Fruit fly (Drosophila melanogaster) whole organism, prepupa: ENCODE results near the gene Mrp4.
A peak's percentile ranks its signal among the peaks of the same experiment; 100 is the strongest.

Experiments used
- Blimp-1 ChIP-seq: fragments of 200-800 bp; sonication (Bioruptor generic); optimal IDR thresholded peaks from 3 replicates; lab custom pipeline; 2017; ENCODE audit warnings: missing biosample characterization, missing genetic modification characterization, mild to moderate bottlenecking, moderate library complexity, missing genetic modification reagents
- CG10631 ChIP-seq: fragments of 200-800 bp; sonication (Bioruptor generic); optimal IDR thresholded peaks from 2 replicates; lab custom pipeline; 2016; ENCODE audit warnings: missing biosample characterization, missing genetic modification characterization
- CG10669 ChIP-seq: fragments of 200-800 bp; sonication (Bioruptor generic); optimal IDR thresholded peaks from 3 replicates; lab custom pipeline; 2018; ENCODE audit warnings: missing biosample characterization, mild to moderate bottlenecking, missing genetic modification characterization, moderate library complexity
- CG11762 ChIP-seq: fragments of 200-800 bp; sonication (Bioruptor generic); optimal IDR thresholded peaks from 3 replicates; lab custom pipeline; 2016; ENCODE audit warnings: missing biosample characterization, missing genetic modification characterization; ENCODE audit not compliant: insufficient read depth
- CG11902 ChIP-seq: fragments of 200-800 bp; sonication (Bioruptor generic); optimal IDR thresholded peaks from 3 replicates; lab custom pipeline; 2016; ENCODE audit warnings: missing biosample characterization, missing genetic modification characterization
- CG15336 ChIP-seq: fragments of 200-800 bp; sonication (Bioruptor generic); IDR thresholded peaks from 2 replicates; pipeline ENCODE4 v1.3.6; 2022; ENCODE audit warnings: missing biosample characterization, missing genetic modification characterization
- CG1621 ChIP-seq: fragments of 200-800 bp; sonication (Bioruptor generic); optimal IDR thresholded peaks from 3 replicates; lab custom pipeline; 2018; ENCODE audit warnings: missing biosample characterization, mild to moderate bottlenecking, missing genetic modification characterization
- CG16779 ChIP-seq: fragments of 200-800 bp; sonication (Bioruptor generic); optimal IDR thresholded peaks from 3 replicates; lab custom pipeline; 2017; ENCODE audit warnings: missing biosample characterization, mild to moderate bottlenecking, missing genetic modification characterization
- CG3032 ChIP-seq: fragments of 200-800 bp; optimal IDR thresholded peaks from 2 replicates; lab custom pipeline; 2019; ENCODE audit warnings: missing biosample characterization, mild to moderate bottlenecking, missing genetic modification characterization, moderate library complexity
- CG31627 ChIP-seq: fragments of 200-800 bp; sonication (Bioruptor generic); optimal IDR thresholded peaks from 3 replicates; lab custom pipeline; 2016; ENCODE audit warnings: missing biosample characterization, missing genetic modification characterization
- CG32006 ChIP-seq: fragments of 200-800 bp; sonication (Bioruptor generic); optimal IDR thresholded peaks from 3 replicates; lab custom pipeline; 2017; ENCODE audit warnings: missing biosample characterization, mild to moderate bottlenecking, missing genetic modification characterization
- CG34406 ChIP-seq: fragments of 200-800 bp; sonication (Bioruptor generic); optimal IDR thresholded peaks from 3 replicates; lab custom pipeline; 2016; ENCODE audit warnings: missing biosample characterization, missing genetic modification characterization
- CG3919 ChIP-seq: fragments of 200-800 bp; sonication (Bioruptor generic); optimal IDR thresholded peaks from 3 replicates; lab custom pipeline; 2016; ENCODE audit warnings: missing biosample characterization, missing genetic modification characterization
- CG6276 ChIP-seq: fragments of 200-800 bp; sonication (Bioruptor generic); optimal IDR thresholded peaks from 2 replicates; lab custom pipeline; 2017; ENCODE audit warnings: missing biosample characterization, mild to moderate bottlenecking, missing genetic modification characterization
- CG6808 ChIP-seq: fragments of 200-800 bp; sonication (Bioruptor generic); optimal IDR thresholded peaks from 3 replicates; lab custom pipeline; 2017; ENCODE audit warnings: missing biosample characterization, missing genetic modification characterization, mild to moderate bottlenecking, moderate library complexity, missing genetic modification reagents
- CG8119 ChIP-seq: fragments of 200-800 bp; sonication (Bioruptor generic); IDR thresholded peaks from 3 replicates; pipeline ENCODE4 v1.3.6; 2022; ENCODE audit warnings: missing biosample characterization, missing genetic modification characterization
- CG8319 ChIP-seq: fragments of 200-800 bp; sonication (Bioruptor generic); optimal IDR thresholded peaks from 3 replicates; lab custom pipeline; 2016; ENCODE audit warnings: missing biosample characterization, missing genetic modification characterization
- CG8632 ChIP-seq: fragments of 200-800 bp; sonication (Bioruptor generic); optimal IDR thresholded peaks from 3 replicates; lab custom pipeline; 2016; ENCODE audit warnings: missing biosample characterization, missing genetic modification characterization
- CG9139 ChIP-seq: fragments of 200-800 bp; sonication (Bioruptor generic); optimal IDR thresholded peaks from 3 replicates; lab custom pipeline; 2017; ENCODE audit warnings: missing biosample characterization, mild to moderate bottlenecking, missing genetic modification characterization
- Eip75B ChIP-seq: fragments of 200-800 bp; sonication (Bioruptor generic); optimal IDR thresholded peaks from 3 replicates; lab custom pipeline; 2016; ENCODE audit warnings: missing biosample characterization, missing genetic modification characterization
- Eip93F ChIP-seq: fragments of 200-800 bp; sonication (Bioruptor generic); optimal IDR thresholded peaks from 2 replicates; lab custom pipeline; 2016; ENCODE audit warnings: missing biosample characterization, mild to moderate bottlenecking, missing genetic modification characterization
- Ets96B ChIP-seq: fragments of 200-800 bp; optimal IDR thresholded peaks from 2 replicates; lab custom pipeline; 2019; ENCODE audit warnings: missing biosample characterization, mild to moderate bottlenecking, missing genetic modification characterization, moderate library complexity
- Hr39 ChIP-seq: fragments of 200-800 bp; sonication (Bioruptor generic); optimal IDR thresholded peaks from 2 replicates; lab custom pipeline; 2016; ENCODE audit warnings: missing biosample characterization, missing genetic modification characterization
- Hr4 ChIP-seq: fragments of 200-800 bp; sonication (Bioruptor generic); optimal IDR thresholded peaks from 3 replicates; lab custom pipeline; 2016; ENCODE audit warnings: missing biosample characterization, missing genetic modification characterization
- Met ChIP-seq: fragments of 200-800 bp; sonication (Bioruptor generic); optimal IDR thresholded peaks from 3 replicates; lab custom pipeline; 2016; ENCODE audit warnings: missing biosample characterization, missing genetic modification characterization
- OdsH ChIP-seq: fragments of 200-800 bp; sonication (Bioruptor generic); optimal IDR thresholded peaks from 3 replicates; lab custom pipeline; 2016; ENCODE audit warnings: missing biosample characterization, missing genetic modification characterization
- Sox102F ChIP-seq: fragments of 200-800 bp; sonication (Bioruptor generic); optimal IDR thresholded peaks from 2 replicates; lab custom pipeline; 2016; ENCODE audit warnings: missing biosample characterization, mild to moderate bottlenecking, missing genetic modification characterization
- Sox14 ChIP-seq: fragments of 200-800 bp; sonication (Bioruptor generic); optimal IDR thresholded peaks from 3 replicates; lab custom pipeline; 2016; ENCODE audit warnings: missing biosample characterization, missing genetic modification characterization
- Sox15 ChIP-seq: fragments of 200-800 bp; sonication (Bioruptor generic); optimal IDR thresholded peaks from 3 replicates; lab custom pipeline; 2016; ENCODE audit warnings: missing biosample characterization, missing genetic modification characterization
- achi ChIP-seq: fragments of 200-800 bp; sonication (Bioruptor generic); optimal IDR thresholded peaks from 3 replicates; lab custom pipeline; 2016; ENCODE audit warnings: missing biosample characterization, missing genetic modification characterization
- acj6 ChIP-seq: fragments of 200-800 bp; sonication (Bioruptor generic); optimal IDR thresholded peaks from 3 replicates; lab custom pipeline; 2016; ENCODE audit warnings: missing biosample characterization, missing genetic modification characterization
- cyc ChIP-seq: fragments of 200-800 bp; sonication (Bioruptor generic); optimal IDR thresholded peaks from 3 replicates; lab custom pipeline; 2016; ENCODE audit warnings: missing biosample characterization, missing genetic modification characterization
- dac ChIP-seq: fragments of 200-800 bp; sonication (Bioruptor generic); optimal IDR thresholded peaks from 2 replicates; lab custom pipeline; 2017; ENCODE audit warnings: missing biosample characterization, mild to moderate bottlenecking, missing genetic modification characterization
- dsx ChIP-seq: fragments of 200-800 bp; optimal IDR thresholded peaks from 3 replicates; lab custom pipeline; 2019; ENCODE audit warnings: missing biosample characterization, mild to moderate bottlenecking, missing genetic modification characterization, moderate library complexity; ENCODE audit not compliant: poor library complexity, severe bottlenecking
- eg ChIP-seq: fragments of 200-800 bp; sonication (Bioruptor generic); IDR thresholded peaks from 3 replicates; pipeline ENCODE4 v1.3.6; 2022; ENCODE audit warnings: missing biosample characterization, missing genetic modification characterization
- esn ChIP-seq: fragments of 200-800 bp; sonication (Bioruptor generic); optimal IDR thresholded peaks from 2 replicates; lab custom pipeline; 2016; ENCODE audit warnings: missing biosample characterization, mild to moderate bottlenecking, missing genetic modification characterization, moderate library complexity
- fd59A ChIP-seq: fragments of 200-800 bp; sonication (Bioruptor generic); optimal IDR thresholded peaks from 2 replicates; lab custom pipeline; 2017; ENCODE audit warnings: missing biosample characterization, mild to moderate bottlenecking, missing genetic modification characterization, missing genetic modification reagents
- fkh ChIP-seq: fragments of 200-800 bp; sonication (Bioruptor generic); optimal IDR thresholded peaks from 3 replicates; lab custom pipeline; 2017; ENCODE audit warnings: missing biosample characterization, mild to moderate bottlenecking, missing genetic modification characterization, moderate library complexity
- lz ChIP-seq: fragments of 200-800 bp; sonication (Bioruptor generic); optimal IDR thresholded peaks from 3 replicates; lab custom pipeline; 2016; ENCODE audit warnings: missing biosample characterization, missing genetic modification characterization
- net ChIP-seq: fragments of 200-800 bp; sonication (Bioruptor generic); optimal IDR thresholded peaks from 3 replicates; lab custom pipeline; 2016; ENCODE audit warnings: missing biosample characterization, missing genetic modification characterization
- pdm3 ChIP-seq: fragments of 200-800 bp; sonication (Bioruptor generic); optimal IDR thresholded peaks from 3 replicates; lab custom pipeline; 2016; ENCODE audit warnings: missing biosample characterization, missing genetic modification characterization
- salr ChIP-seq, 2 experiments: fragments of 200-800 bp; sonication (Bioruptor generic); optimal IDR thresholded peaks; 3 replicates each; lab custom pipeline; 2016 to 2018; ENCODE audit warnings: missing biosample characterization in 2 of 2, missing genetic modification characterization in 2 of 2, mild to moderate bottlenecking in 1 of 2
- spab ChIP-seq: fragments of 200-800 bp; sonication (Bioruptor generic); optimal IDR thresholded peaks from 2 replicates; lab custom pipeline; 2017; ENCODE audit warnings: missing biosample characterization, mild to moderate bottlenecking, missing genetic modification characterization, missing genetic modification reagents
- ss ChIP-seq, 2 experiments: fragments of 200-800 bp; sonication (Bioruptor generic); optimal IDR thresholded peaks; 2 replicates in 1 of 2; 3 replicates in 1 of 2; lab custom pipeline; 2017 to 2018; ENCODE audit warnings: mild to moderate bottlenecking in 2 of 2, missing biosample characterization in 2 of 2, missing genetic modification characterization in 2 of 2, moderate library complexity in 1 of 2
- topi ChIP-seq: fragments of 200-800 bp; sonication (Bioruptor generic); optimal IDR thresholded peaks from 3 replicates; lab custom pipeline; 2016; ENCODE audit warnings: missing biosample characterization, missing genetic modification characterization
- vri ChIP-seq: fragments of 200-800 bp; sonication (Bioruptor generic); optimal IDR thresholded peaks from 3 replicates; lab custom pipeline; 2016; ENCODE audit warnings: missing biosample characterization, mild to moderate bottlenecking, missing genetic modification characterization

Mrp4 gene

DNA sequence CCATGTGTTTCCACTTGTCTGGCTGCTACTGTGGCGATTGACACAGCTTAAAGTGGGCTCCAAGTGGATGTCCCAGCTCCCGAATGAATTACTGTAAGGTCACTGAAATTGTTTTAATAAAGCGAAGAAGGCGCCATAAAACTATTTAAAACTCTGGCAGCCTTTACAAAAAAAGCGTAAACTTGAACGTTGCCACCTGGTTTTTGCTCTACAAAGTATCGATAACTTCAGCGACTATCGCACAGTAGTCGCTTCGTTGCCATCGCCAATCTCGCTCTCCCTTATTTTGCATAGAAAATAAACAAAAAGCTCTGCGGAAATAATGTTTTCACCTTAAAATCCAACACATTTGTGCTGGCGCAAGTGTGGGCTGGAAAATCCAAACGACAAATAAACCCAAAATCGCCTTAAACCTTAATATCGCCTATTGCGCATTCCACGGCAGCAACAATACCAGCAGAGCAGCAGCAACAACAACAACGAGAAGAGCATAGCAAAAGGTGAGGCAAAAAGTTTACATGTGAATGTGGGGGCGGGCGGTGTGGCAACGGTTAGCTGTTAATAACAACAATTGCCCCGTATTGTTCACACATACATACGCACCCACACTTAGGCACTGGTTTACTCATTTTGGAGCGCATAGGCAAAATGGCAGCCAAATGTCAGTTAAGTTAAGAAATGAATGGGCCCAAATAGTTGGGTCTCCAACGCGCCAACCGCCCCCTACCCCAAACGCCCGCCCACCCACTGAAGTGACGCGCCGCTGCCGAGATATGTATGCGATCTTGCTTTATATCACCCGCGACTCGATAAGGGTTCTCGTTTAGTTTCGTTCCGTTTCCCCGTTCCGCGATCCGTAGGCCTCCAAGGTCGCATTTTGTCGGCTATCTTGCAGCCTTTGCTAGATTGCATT, 12.5 kb downstream of the Mrp4 start, which contains the start of gene wkd:
Gene wkd, plus strand, starts transcription at position 237 of the 913 bp plus-strand sequence.
- TF ChIP-seq CG11762 (no peak), CG34406 (GFP tag; lab: Kevin White, UChicago) (no peak), CG31627 (peak; percentile 9), CG3919 (GFP tag; lab: Kevin White, UChicago) (no peak), net (GFP tag; lab: Kevin White, UChicago) (no peak), CG1621 (tag; lab: Kevin White, UChicago) (peak; percentile 83), Sox14 (GFP tag; lab: Kevin White, UChicago) (no peak), fkh (GFP tag; lab: Kevin White, UChicago) (no peak), salr (GFP tag; optimal IDR thresholded peaks at IDR 0.05; lab: Kevin White, UChicago) (no peak), Sox102F (GFP tag; lab: Kevin White, UChicago) (no peak), Eip75B (GFP tag; lab: Kevin White, UChicago) (no peak)

DNA sequence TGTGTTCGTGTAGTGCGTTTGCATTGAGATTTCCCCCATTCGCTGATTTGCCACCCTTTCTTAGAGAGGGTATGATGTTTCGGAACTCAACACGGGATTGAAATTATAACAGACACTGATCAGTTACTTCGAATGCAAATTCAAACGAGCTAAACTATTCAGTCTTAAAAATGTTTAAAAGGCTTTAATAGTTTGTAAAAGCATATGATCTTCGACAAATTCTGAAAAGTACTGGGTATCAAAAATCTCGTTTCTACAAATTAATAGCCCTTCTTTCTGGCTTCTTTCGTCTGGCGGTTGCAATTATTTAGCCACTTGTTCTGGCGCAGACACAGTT, 13.2 kb downstream of the Mrp4 start:
- TF ChIP-seq Sox14 (GFP tag; lab: Kevin White, UChicago), result peak; percentile 83
- TF ChIP-seq eg (GFP tag; lab: Robert Waterston, UW), result peak; percentile 96
- TF ChIP-seq esn (GFP tag; lab: Kevin White, UChicago), result no peak
- peak; percentile 92 for TF ChIP-seq CG32006 (GFP tag; lab: Kevin White, UChicago)
- peak; percentile 77 for TF ChIP-seq CG6808 (GFP tag; lab: Kevin White, UChicago)
- TF ChIP-seq Hr4 (GFP tag; lab: Kevin White, UChicago), result no peak
- no peak for TF ChIP-seq fkh (GFP tag; lab: Kevin White, UChicago)
- TF ChIP-seq CG10669, result peak; percentile 88
- peak; percentile 36 for TF ChIP-seq cyc (GFP tag; lab: Kevin White, UChicago)
- TF ChIP-seq CG6276 (GFP tag; lab: Kevin White, UChicago), result no peak
- TF ChIP-seq fd59A (GFP tag; lab: Kevin White, UChicago), result peak; percentile 76
- no peak for TF ChIP-seq Hr39 (GFP tag; lab: Kevin White, UChicago)
- TF ChIP-seq CG8119 (GFP tag; lab: Robert Waterston, UW), result peak; percentile 92
- TF ChIP-seq CG8632 (GFP tag; lab: Kevin White, UChicago), result no peak
- TF ChIP-seq CG11902, result peak; percentile 1
- TF ChIP-seq CG10631, result peak; percentile 87
- no peak for TF ChIP-seq lz (GFP tag; lab: Kevin White, UChicago)
- peak; percentile 64 for TF ChIP-seq CG8319 (GFP tag; lab: Kevin White, UChicago)
- peak; percentile 79 for TF ChIP-seq spab (GFP tag; lab: Kevin White, UChicago)
- TF ChIP-seq ss (GFP tag; optimal IDR thresholded peaks at IDR 0.05; lab: Kevin White, UChicago), result peak in 1 of 2 experiments; percentile 73
- peak; percentile 50 for TF ChIP-seq CG9139 (GFP tag; lab: Kevin White, UChicago)
- TF ChIP-seq net (GFP tag; lab: Kevin White, UChicago), result peak; percentile 90
- peak; percentile 86 for TF ChIP-seq CG3032 (tag; lab: Kevin White, UChicago)
- no peak for TF ChIP-seq achi (GFP tag; lab: Kevin White, UChicago)
- TF ChIP-seq Ets96B (tag; lab: Kevin White, UChicago), result peak; percentile 85
- TF ChIP-seq salr (GFP tag; optimal IDR thresholded peaks at IDR 0.05; lab: Kevin White, UChicago), result peak; percentile 77 to 86
- no peak for TF ChIP-seq pdm3 (GFP tag; lab: Kevin White, UChicago)
- TF ChIP-seq CG1621 (tag; lab: Kevin White, UChicago), result peak; percentile 86
- TF ChIP-seq CG34406 (GFP tag; lab: Kevin White, UChicago), result no peak
- TF ChIP-seq Sox102F (GFP tag; lab: Kevin White, UChicago), result no peak
- no peak for TF ChIP-seq topi (GFP tag; lab: Kevin White, UChicago)
- no peak for TF ChIP-seq Blimp-1 (GFP tag; lab: Kevin White, UChicago)
- peak; percentile 96 for TF ChIP-seq CG15336 (GFP tag; lab: Robert Waterston, UW)
- TF ChIP-seq Eip93F, result no peak
- peak; percentile 79 for TF ChIP-seq dsx (GFP tag; lab: Kevin White, UChicago)
- TF ChIP-seq dac, result peak; percentile 79
- no peak for TF ChIP-seq OdsH (GFP tag; lab: Kevin White, UChicago)
- no peak for TF ChIP-seq CG16779 (tag; lab: Kevin White, UChicago)
- no peak for TF ChIP-seq vri
- no peak for TF ChIP-seq acj6 (GFP tag; lab: Kevin White, UChicago)
- peak; percentile 19 for TF ChIP-seq Sox15 (GFP tag; lab: Kevin White, UChicago)
- no peak for TF ChIP-seq Met
